Fruit fly (Drosophila melanogaster) whole organism, embryonic: ENCODE data around the gene RapGAP1.

Experiments
- B-H2 ChIP-seq: fragments of 200-800 bp; sonication (Bioruptor generic); optimal IDR thresholded peaks from 2 replicates; lab custom pipeline; 2018; ENCODE audit warnings: missing biosample characterization, mild to moderate bottlenecking, missing genetic modification characterization
- CG10565 ChIP-seq: fragments of 200-800 bp; sonication (Bioruptor generic); optimal IDR thresholded peaks from 3 replicates; lab custom pipeline; 2016; ENCODE audit warnings: missing biosample characterization, mild to moderate bottlenecking, missing genetic modification characterization
- CG10979 ChIP-seq: fragments of 200-800 bp; sonication (Bioruptor generic); optimal IDR thresholded peaks from 2 replicates; lab custom pipeline; 2018; ENCODE audit warnings: missing biosample characterization, mild to moderate bottlenecking, missing genetic modification characterization, moderate library complexity
- CG12155 ChIP-seq: fragments of 200-800 bp; sonication (Bioruptor generic); optimal IDR thresholded peaks from 3 replicates; lab custom pipeline; 2016; ENCODE audit warnings: missing biosample characterization, missing genetic modification characterization
- CG1233 ChIP-seq: fragments of 200-800 bp; sonication (Bioruptor generic); optimal IDR thresholded peaks from 4 replicates; lab custom pipeline; 2018; ENCODE audit warnings: missing biosample characterization, mild to moderate bottlenecking, missing genetic modification characterization
- CG13287 ChIP-seq: fragments of 200-800 bp; sonication (Bioruptor generic); IDR thresholded peaks from 2 replicates; pipeline ENCODE4 v1.3.6; 2022; ENCODE audit warnings: missing biosample characterization, missing genetic modification characterization; ENCODE audit not compliant: partially characterized antibody
- CG14441 ChIP-seq: fragments of 200-800 bp; sonication (Bioruptor generic); IDR thresholded peaks from 2 replicates; pipeline ENCODE4 v1.3.6; 2022; ENCODE audit warnings: missing biosample characterization, missing genetic modification characterization
- CG14710 ChIP-seq: fragments of 200-800 bp; sonication (Bioruptor generic); optimal IDR thresholded peaks from 3 replicates; lab custom pipeline; 2019; ENCODE audit warnings: missing biosample characterization, mild to moderate bottlenecking, missing genetic modification characterization, moderate library complexity
- CG15601 ChIP-seq: fragments of 200-800 bp; sonication (Bioruptor generic); optimal IDR thresholded peaks from 3 replicates; lab custom pipeline; 2019; ENCODE audit warnings: missing biosample characterization, mild to moderate bottlenecking, missing genetic modification characterization, moderate library complexity
- CG15696 ChIP-seq: fragments of 200-800 bp; sonication (Bioruptor generic); optimal IDR thresholded peaks from 2 replicates; lab custom pipeline; 2019; ENCODE audit warnings: missing biosample characterization, mild to moderate bottlenecking, missing genetic modification characterization, moderate library complexity
- CG17612 ChIP-seq: fragments of 200-800 bp; sonication (Bioruptor generic); IDR thresholded peaks from 2 replicates; pipeline ENCODE4 v1.3.6; 2022; ENCODE audit warnings: missing biosample characterization, missing genetic modification characterization
- CG30431 ChIP-seq: fragments of 200-800 bp; sonication (Bioruptor generic); optimal IDR thresholded peaks from 2 replicates; lab custom pipeline; 2017; ENCODE audit warnings: missing biosample characterization, missing genetic modification characterization
- CG3407 ChIP-seq: fragments of 200-800 bp; sonication (Bioruptor generic); optimal IDR thresholded peaks from 2 replicates; lab custom pipeline; 2018; ENCODE audit warnings: missing biosample characterization, mild to moderate bottlenecking, missing genetic modification characterization
- CG7357 ChIP-seq: fragments of 200-800 bp; sonication (Bioruptor generic); IDR thresholded peaks from 3 replicates; pipeline ENCODE4 v1.3.6; 2022; ENCODE audit warnings: missing biosample characterization, missing genetic modification characterization
- CG9727 ChIP-seq: fragments of 200-800 bp; sonication (Bioruptor generic); optimal IDR thresholded peaks from 3 replicates; lab custom pipeline; 2017; ENCODE audit warnings: missing biosample characterization, mild to moderate bottlenecking, missing genetic modification characterization
- CoRest ChIP-seq: fragments of 200-800 bp; sonication (Bioruptor generic); optimal IDR thresholded peaks from 3 replicates; lab custom pipeline; 2018; ENCODE audit warnings: missing biosample characterization, mild to moderate bottlenecking, missing genetic modification characterization, moderate library complexity
- D19A ChIP-seq: fragments of 200-800 bp; optimal IDR thresholded peaks from 3 replicates; lab custom pipeline; 2019; ENCODE audit warnings: missing biosample characterization, mild to moderate bottlenecking, missing genetic modification characterization, moderate library complexity
- Ets97D ChIP-seq: fragments of 200-800 bp; sonication (Bioruptor generic); optimal IDR thresholded peaks from 3 replicates; lab custom pipeline; 2016; ENCODE audit warnings: missing biosample characterization, missing genetic modification characterization
- HHEX ChIP-seq: fragments of 200-800 bp; sonication (Bioruptor generic); optimal IDR thresholded peaks from 3 replicates; lab custom pipeline; 2017; ENCODE audit warnings: missing biosample characterization, mild to moderate bottlenecking, missing genetic modification characterization, missing genetic modification reagents
- HLH4C ChIP-seq: fragments of 200-800 bp; sonication (Bioruptor generic); IDR thresholded peaks from 3 replicates; pipeline ENCODE4 v1.3.6; 2022; ENCODE audit warnings: missing biosample characterization, missing genetic modification characterization; ENCODE audit not compliant: partially characterized antibody
- HmgZ ChIP-seq: fragments of 200-800 bp; sonication (Bioruptor generic); optimal IDR thresholded peaks from 2 replicates; lab custom pipeline; 2018; ENCODE audit warnings: missing biosample characterization, mild to moderate bottlenecking, missing genetic modification characterization
- Kr ChIP-seq: fragments of 200-800 bp; sonication (Bioruptor generic); optimal IDR thresholded peaks from 2 replicates; lab custom pipeline; 2017; ENCODE audit warnings: missing biosample characterization, mild to moderate bottlenecking, missing genetic modification characterization
- Lpt ChIP-seq: fragments of >200 bp; optimal IDR thresholded peaks from 2 replicates; lab custom pipeline; 2018; ENCODE audit warnings: missing biosample characterization, missing genetic modification characterization
- NC2α ChIP-seq: fragments of 200-800 bp; sonication (Bioruptor generic); optimal IDR thresholded peaks from 2 replicates; lab custom pipeline; 2016; ENCODE audit warnings: missing biosample characterization, missing genetic modification characterization
- Neu2 ChIP-seq: fragments of 200-800 bp; sonication (Bioruptor generic); optimal IDR thresholded peaks from 3 replicates; lab custom pipeline; 2016; ENCODE audit warnings: missing biosample characterization, missing genetic modification characterization, borderline replicate concordance
- Rx ChIP-seq: fragments of 200-800 bp; sonication (Bioruptor generic); IDR thresholded peaks from 2 replicates; pipeline ENCODE4 v1.3.6; 2022; ENCODE audit warnings: missing biosample characterization, missing genetic modification characterization
- Scr ChIP-seq: fragments of 200-800 bp; sonication (Bioruptor generic); IDR thresholded peaks from 2 replicates; pipeline ENCODE4 v1.3.6; 2022; ENCODE audit warnings: missing biosample characterization, missing genetic modification characterization; ENCODE audit not compliant: partially characterized antibody
- Six4 ChIP-seq: fragments of 200-800 bp; sonication (Bioruptor generic); optimal IDR thresholded peaks from 2 replicates; lab custom pipeline; 2016; ENCODE audit warnings: missing biosample characterization, missing genetic modification characterization
- Xbp1 ChIP-seq: fragments of 200-800 bp; sonication (Bioruptor generic); optimal IDR thresholded peaks from 3 replicates; lab custom pipeline; 2016; ENCODE audit warnings: missing biosample characterization, mild to moderate bottlenecking, missing genetic modification characterization
- abd-A ChIP-seq: fragments of 200-800 bp; sonication (Bioruptor generic); optimal IDR thresholded peaks from 3 replicates; lab custom pipeline; 2019; ENCODE audit warnings: missing biosample characterization, mild to moderate bottlenecking, missing genetic modification characterization, moderate library complexity
- aop ChIP-seq: fragments of 200-800 bp; sonication (Bioruptor generic); IDR thresholded peaks from 2 replicates; pipeline ENCODE4 v1.3.6; 2022; ENCODE audit warnings: missing biosample characterization, missing genetic modification characterization
- croc ChIP-seq: fragments of 200-800 bp; sonication (Bioruptor generic); conservative IDR thresholded peaks from 3 replicates; pipeline ENCODE4 v1.3.6; 2022; ENCODE audit warnings: missing biosample characterization, missing genetic modification characterization
- cwo ChIP-seq: fragments of 200-800 bp; sonication (Bioruptor generic); optimal IDR thresholded peaks from 3 replicates; lab custom pipeline; 2017; ENCODE audit warnings: missing biosample characterization, missing genetic modification characterization, mild to moderate bottlenecking, moderate library complexity, missing genetic modification reagents
- danr ChIP-seq: fragments of 200-800 bp; sonication (Bioruptor generic); IDR thresholded peaks from 2 replicates; pipeline ENCODE4 v1.3.6; 2022; ENCODE audit warnings: missing biosample characterization, missing genetic modification characterization
- dmrt11E ChIP-seq: fragments of 200-800 bp; sonication (Bioruptor generic); optimal IDR thresholded peaks from 3 replicates; lab custom pipeline; 2018; ENCODE audit warnings: missing biosample characterization, mild to moderate bottlenecking, missing genetic modification characterization, moderate library complexity
- en ChIP-seq: fragments of 200-800 bp; sonication (Bioruptor generic); optimal IDR thresholded peaks from 2 replicates; lab custom pipeline; 2016; ENCODE audit warnings: missing biosample characterization, missing genetic modification characterization
- eyg ChIP-seq: fragments of 200-800 bp; sonication (Bioruptor generic); optimal IDR thresholded peaks from 3 replicates; lab custom pipeline; 2016; ENCODE audit warnings: missing biosample characterization, missing genetic modification characterization
- fru ChIP-seq: fragments of >200 bp; optimal IDR thresholded peaks from 2 replicates; lab custom pipeline; 2017
- gem ChIP-seq: fragments of 200-800 bp; sonication (Bioruptor generic); optimal IDR thresholded peaks from 2 replicates; lab custom pipeline; 2019; ENCODE audit warnings: missing biosample characterization, mild to moderate bottlenecking, missing genetic modification characterization, moderate library complexity
- kay ChIP-seq: fragments of 200-800 bp; sonication (Bioruptor generic); optimal IDR thresholded peaks from 2 replicates; lab custom pipeline; 2016; ENCODE audit warnings: missing biosample characterization, missing genetic modification characterization
- kni ChIP-seq: fragments of 200-800 bp; sonication (Bioruptor generic); optimal IDR thresholded peaks from 3 replicates; lab custom pipeline; 2017; ENCODE audit warnings: mild to moderate bottlenecking, missing biosample characterization, missing genetic modification reagents, missing genetic modification characterization
- lbe ChIP-seq: fragments of 200-800 bp; sonication (Bioruptor generic); optimal IDR thresholded peaks from 2 replicates; lab custom pipeline; 2016; ENCODE audit warnings: missing biosample characterization, mild to moderate bottlenecking, missing genetic modification characterization
- mld ChIP-seq: fragments of 200-800 bp; sonication (Bioruptor generic); IDR thresholded peaks from 3 replicates; pipeline ENCODE4 v1.3.6; 2022; ENCODE audit warnings: missing biosample characterization, missing genetic modification characterization; ENCODE audit not compliant: partially characterized antibody
- p53 ChIP-seq: fragments of 200-800 bp; sonication (Bioruptor generic); optimal IDR thresholded peaks from 2 replicates; lab custom pipeline; 2016; ENCODE audit warnings: missing biosample characterization, missing genetic modification characterization
- pb ChIP-seq: fragments of 200-800 bp; sonication (Bioruptor generic); optimal IDR thresholded peaks from 3 replicates; lab custom pipeline; 2016; ENCODE audit warnings: missing biosample characterization, missing genetic modification characterization
- rib ChIP-seq: fragments of 200-800 bp; sonication (Bioruptor generic); IDR thresholded peaks from 2 replicates; pipeline ENCODE4 v1.3.6; 2022; ENCODE audit warnings: missing biosample characterization, missing genetic modification characterization
- salm ChIP-seq: fragments of 200-800 bp; sonication (Bioruptor generic); optimal IDR thresholded peaks from 2 replicates; lab custom pipeline; 2018; ENCODE audit warnings: missing biosample characterization, mild to moderate bottlenecking, missing genetic modification characterization
- slou ChIP-seq: fragments of 200-800 bp; sonication (Bioruptor generic); optimal IDR thresholded peaks from 3 replicates; lab custom pipeline; 2016; ENCODE audit warnings: missing biosample characterization, missing genetic modification characterization
- so ChIP-seq: fragments of 200-800 bp; sonication (Bioruptor generic); IDR thresholded peaks from 3 replicates; pipeline ENCODE4 v1.3.6; 2022; ENCODE audit warnings: missing biosample characterization, missing genetic modification characterization
- tap ChIP-seq: fragments of 200-800 bp; optimal IDR thresholded peaks from 3 replicates; lab custom pipeline; 2019; ENCODE audit warnings: missing biosample characterization, mild to moderate bottlenecking, missing genetic modification characterization, moderate library complexity
- tgo ChIP-seq: fragments of 200-800 bp; sonication (Bioruptor generic); IDR thresholded peaks from 3 replicates; pipeline ENCODE4 v1.3.6; 2022; ENCODE audit warnings: missing biosample characterization, missing genetic modification characterization
- tin ChIP-seq: fragments of 200-800 bp; sonication (Bioruptor generic); optimal IDR thresholded peaks from 3 replicates; lab custom pipeline; 2016; ENCODE audit warnings: missing biosample characterization, missing genetic modification characterization

Gene RapGAP1

DNA sequence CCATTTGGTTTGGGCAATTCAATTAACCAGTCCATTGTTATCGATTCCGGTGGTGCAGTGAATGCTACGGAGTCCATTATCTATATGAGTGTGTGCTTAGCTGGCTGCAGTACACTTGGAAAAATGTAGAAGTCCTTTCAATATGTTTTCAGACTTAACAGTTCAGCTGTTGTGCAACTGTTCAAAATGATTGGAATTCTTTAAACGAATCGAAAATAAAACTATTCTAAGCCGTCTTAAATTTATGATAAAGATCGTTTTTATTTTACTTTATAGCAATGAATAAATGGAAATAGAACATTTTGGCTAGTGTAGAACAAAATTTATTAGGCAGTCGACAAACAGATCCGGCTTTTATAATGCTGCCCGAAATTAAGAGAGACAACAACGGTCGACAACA is 38.0 kb upstream of the RapGAP1 start (continued):
- no peak for TF ChIP-seq Six4 (GFP tag; lab: Kevin White, UChicago)
- no peak for TF ChIP-seq CG17612 (GFP tag; lab: Robert Waterston, UW)
- TF ChIP-seq aop: no peak
- TF ChIP-seq CG3407 (GFP tag; lab: Kevin White, UChicago): no peak
- TF ChIP-seq HmgZ (tag; lab: Kevin White, UChicago): no peak
- peak; percentile 31 for TF ChIP-seq CG15601 (tag; lab: Kevin White, UChicago)
- TF ChIP-seq tap (tag; lab: Kevin White, UChicago): no peak
- TF ChIP-seq CG15696 (tag; lab: Kevin White, UChicago): peak; percentile 67
- TF ChIP-seq CG10979 (tag; lab: Kevin White, UChicago): peak; percentile 82
- no peak for TF ChIP-seq kay (GFP tag; lab: Kevin White, UChicago)
- TF ChIP-seq CoRest (tag; lab: Kevin White, UChicago): peak; percentile 48
- no peak for TF ChIP-seq CG7357 (GFP tag; lab: Robert Waterston, UW)
- TF ChIP-seq CG1233 (GFP tag; lab: Kevin White, UChicago): no peak
- TF ChIP-seq Rx (GFP tag; lab: Robert Waterston, UW): no peak
- TF ChIP-seq tin (GFP tag; lab: Kevin White, UChicago): peak; percentile 5
- TF ChIP-seq salm (tag; lab: Kevin White, UChicago): no peak
- no peak for TF ChIP-seq tgo (GFP tag; lab: Robert Waterston, UW)
- TF ChIP-seq mld (GFP tag; lab: Robert Waterston, UW): no peak
- no peak for TF ChIP-seq CG14441 (GFP tag; lab: Robert Waterston, UW)
- no peak for TF ChIP-seq CG13287 (GFP tag; lab: Robert Waterston, UW)
- TF ChIP-seq CG10565: no peak
- TF ChIP-seq Lpt (GFP tag; lab: Kevin White, UChicago): no peak
- peak; percentile 61 for TF ChIP-seq CG9727 (GFP tag; lab: Kevin White, UChicago)
- no peak for TF ChIP-seq lbe (GFP tag; lab: Kevin White, UChicago)
- TF ChIP-seq pb (GFP tag; lab: Kevin White, UChicago): no peak
- no peak for TF ChIP-seq en (GFP tag; lab: Kevin White, UChicago)
- no peak for TF ChIP-seq Scr
- TF ChIP-seq HLH4C: no peak
- TF ChIP-seq eyg (GFP tag; lab: Kevin White, UChicago): no peak
- TF ChIP-seq p53 (GFP tag; lab: Kevin White, UChicago): no peak
- no peak for TF ChIP-seq cwo (GFP tag; lab: Kevin White, UChicago)
- TF ChIP-seq NC2α: no peak
- no peak for TF ChIP-seq B-H2 (GFP tag; lab: Kevin White, UChicago)
- TF ChIP-seq rib (GFP tag; lab: Robert Waterston, UW): no peak
- peak; percentile 63 for TF ChIP-seq gem (tag; lab: Kevin White, UChicago)
- TF ChIP-seq Xbp1 (GFP tag; lab: Kevin White, UChicago): peak; percentile 28
- peak; percentile 84 for TF ChIP-seq dmrt11E
- TF ChIP-seq CG14710 (tag; lab: Kevin White, UChicago): peak; percentile 71
- no peak for TF ChIP-seq danr (GFP tag; lab: Robert Waterston, UW)
- no peak for TF ChIP-seq HHEX (GFP tag; lab: Kevin White, UChicago)
- TF ChIP-seq Ets97D (GFP tag; lab: Kevin White, UChicago): no peak
- peak; percentile 4 for TF ChIP-seq CG30431 (GFP tag; lab: Kevin White, UChicago)
- TF ChIP-seq abd-A (tag; lab: Kevin White, UChicago): no peak
- TF ChIP-seq CG12155 (GFP tag; lab: Kevin White, UChicago): no peak
- no peak for TF ChIP-seq slou
- TF ChIP-seq croc (GFP tag; lab: Robert Waterston, UW): peak; percentile 31; the same call in 1 of the 3 replicates
- TF ChIP-seq so (GFP tag; lab: Robert Waterston, UW): no peak
- TF ChIP-seq Neu2 (GFP tag; lab: Kevin White, UChicago): no peak
- TF ChIP-seq D19A (tag; lab: Kevin White, UChicago): peak; percentile 49
- TF ChIP-seq Kr (GFP tag; lab: Kevin White, UChicago): no peak
- no peak for TF ChIP-seq fru (lab: Kevin White, UChicago)
- no peak for TF ChIP-seq kni
